Worm (Caenorhabditis elegans): ENCODE data around the gene F20B6.5.

- TF ChIP-seq ets-7 (tag; optimal IDR thresholded peaks at IDR 0.05): no peak
- TF ChIP-seq aly-1 (tag; optimal IDR thresholded peaks at IDR 0.05): no peak
- no peak for TF ChIP-seq flt-1 (GFP tag; IDR thresholded peaks at IDR 0.05)
- TF ChIP-seq ama-1 (optimal IDR thresholded peaks at IDR 0.05): no peak
- TF ChIP-seq hnd-1 (tag; optimal IDR thresholded peaks at IDR 0.05): no peak
- TF ChIP-seq hmbx-1 (tag; optimal IDR thresholded peaks at IDR 0.05): no peak
- no peak for TF ChIP-seq F13C5.2 (tag; optimal IDR thresholded peaks at IDR 0.05)
- TF ChIP-seq ceh-13 (GFP tag; optimal IDR thresholded peaks at IDR 0.05): no peak
- TF ChIP-seq tbx-11 (GFP tag; IDR thresholded peaks at IDR 0.05): no peak
Measured at ce11 chrX:4193080-4193479, 6.6 kb downstream of the F20B6.5 start.
